Worm (Caenorhabditis elegans) whole organism, young adult: ENCODE results near the gene ZK816.3.

Experiments
- F10E7.11 ChIP-seq: sonication (generic microtip); optimal IDR thresholded peaks from 2 replicates; lab custom pipeline; 2017; ENCODE audit warnings: mild to moderate bottlenecking, missing genetic modification characterization, moderate library complexity, missing compliant biosample characterization
- F55B11.4 ChIP-seq: sonication (generic microtip); optimal IDR thresholded peaks from 2 replicates; lab custom pipeline; 2016; ENCODE audit warnings: missing compliant biosample characterization, missing genetic modification characterization, borderline replicate concordance; ENCODE audit not compliant: insufficient read depth
- Y53F4B.3 ChIP-seq: fragments of 200-800 bp; sonication (Bioruptor generic); IDR thresholded peaks from 2 replicates; pipeline ENCODE4 v1.3.6; 2022; ENCODE audit warnings: missing genetic modification reagents, missing genetic modification characterization, missing compliant biosample characterization
- ama-1 ChIP-seq, 3 experiments: fragments of 150-350 bp in 1 of 3; sonication (generic microtip) in 2 of 3; optimal IDR thresholded peaks; 2 replicates each; lab custom pipeline; 2014 to 2018; ENCODE audit warnings: missing biosample characterization in 2 of 3, missing genetic modification characterization in 2 of 3, missing genetic modification reagents in 2 of 3
- attf-5 ChIP-seq: fragments of 200-800 bp; sonication (Bioruptor generic); optimal IDR thresholded peaks from 2 replicates; lab custom pipeline; 2018; ENCODE audit warnings: mild to moderate bottlenecking, missing genetic modification characterization, missing compliant biosample characterization
- cebp-1 ChIP-seq, 2 experiments: fragments of 200-800 bp in 1 of 2; sonication (Bioruptor generic) in 1 of 2; sonication (generic microtip) in 1 of 2; IDR thresholded peaks in 1 of 2; optimal IDR thresholded peaks in 1 of 2; 2 replicates each; pipeline versions ENCODE4 v1.3.6 to Lab custom; 2017 to 2022; ENCODE audit warnings: missing compliant biosample characterization in 2 of 2, missing genetic modification characterization in 2 of 2, mild to moderate bottlenecking in 1 of 2, missing genetic modification reagents in 1 of 2, moderate library complexity in 1 of 2
- egl-18 ChIP-seq: fragments of 200-800 bp; sonication (Bioruptor generic); IDR thresholded peaks from 2 replicates; pipeline ENCODE4 v1.3.6; 2022; ENCODE audit warnings: missing genetic modification reagents, missing genetic modification characterization, missing compliant biosample characterization
- nfya-1 ChIP-seq: sonication (generic microtip); optimal IDR thresholded peaks from 2 replicates; lab custom pipeline; 2017; ENCODE audit warnings: antibody characterized with exemption, missing compliant biosample characterization, missing genetic modification characterization, borderline replicate concordance; ENCODE audit not compliant: insufficient read depth
- ztf-28 ChIP-seq: fragments of 200-800 bp; sonication (Bioruptor generic); IDR thresholded peaks from 2 replicates; pipeline ENCODE4 v1.3.6; 2022; ENCODE audit warnings: missing genetic modification reagents, missing genetic modification characterization, missing compliant biosample characterization
- ztf-6 ChIP-seq: fragments of 200-800 bp; sonication (Bioruptor generic); IDR thresholded peaks from 2 replicates; pipeline ENCODE4 v1.3.6; 2022; ENCODE audit warnings: missing genetic modification reagents, missing genetic modification characterization, missing compliant biosample characterization

DNA sequence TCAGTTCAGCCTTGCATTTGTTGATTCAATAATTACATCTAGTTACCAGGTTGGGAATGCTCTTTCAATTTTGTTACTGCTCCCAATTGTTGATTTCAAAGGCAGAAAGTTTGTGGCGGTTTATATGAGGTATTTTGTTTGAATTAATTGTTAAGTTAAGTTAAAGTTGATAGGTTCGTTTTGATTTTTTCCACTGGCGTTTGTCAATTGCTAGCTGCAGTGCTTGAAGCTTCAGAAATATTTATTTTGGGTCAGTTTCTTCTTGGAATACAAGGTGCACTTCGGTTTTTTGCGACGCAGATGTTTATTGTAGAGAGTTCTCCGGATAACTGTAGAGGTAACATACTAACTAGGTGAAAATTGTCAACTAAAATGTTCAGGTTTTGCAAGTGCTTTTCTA lies 46.4 kb upstream of the ZK816.3 start, which contains the start of gene F11D5.5:
- no peak for TF ChIP-seq F10E7.11 (tag; lab: Kevin White, UChicago)
- TF ChIP-seq ztf-28 (GFP tag; lab: Robert Waterston, UW), result no peak
- no peak for TF ChIP-seq F55B11.4 (tag; lab: Kevin White, UChicago)
- TF ChIP-seq ztf-6, result no peak
- no peak for TF ChIP-seq nfya-1 (tag; lab: Kevin White, UChicago)
- TF ChIP-seq Y53F4B.3 (GFP tag; lab: Robert Waterston, UW), result no peak
- TF ChIP-seq ama-1 (optimal IDR thresholded peaks at IDR 0.05; lab: Kevin White, UChicago), result no peak
- TF ChIP-seq ama-1 (GFP tag; optimal IDR thresholded peaks at IDR 0.05; lab: Kevin White, UChicago), result no peak
- TF ChIP-seq attf-5, result no peak
- TF ChIP-seq cebp-1 (GFP tag; IDR thresholded peaks at IDR 0.05; lab: Robert Waterston, UW), result no peak
- TF ChIP-seq cebp-1 (tag; optimal IDR thresholded peaks at IDR 0.05; lab: Kevin White, UChicago), result no peak
- no peak for TF ChIP-seq egl-18 (GFP tag; lab: Robert Waterston, UW)
